Worm (Caenorhabditis elegans): ENCODE measurements around the gene Y111B2A.12.

- no peak for TF ChIP-seq daf-12 (tag; optimal IDR thresholded peaks at IDR 0.05)
- no peak for TF ChIP-seq fkh-10 (GFP tag; optimal IDR thresholded peaks at IDR 0.05)
- no peak for TF ChIP-seq pha-4 (tag; optimal IDR thresholded peaks at IDR 0.05)
Observed at ce11 chrIII:12599672-12600071, 9.4 kb upstream of the Y111B2A.12 start, which contains the start of gene gldi-8.
